Worm (Caenorhabditis elegans): Measurements from ENCODE around the gene gst-13.

Gene gst-13

ce11 chrII:9213055-9213708, 18.1 kb upstream of the gst-13 start, which contains the start of gene znfx-1 (continued):
- no peak for TF ChIP-seq rpc-1 (optimal IDR thresholded peaks at IDR 0.05)
- peak; percentile 0 for TF ChIP-seq rpc-1 (tag; optimal IDR thresholded peaks at IDR 0.05)
- peak; percentile 34 for TF ChIP-seq unc-130 (GFP tag; optimal IDR thresholded peaks at IDR 0.05)
- no peak for TF ChIP-seq akir-1 (GFP tag; optimal IDR thresholded peaks at IDR 0.05)
- TF ChIP-seq mel-28 (tag; optimal IDR thresholded peaks at IDR 0.05; ENCODE audit: borderline replicate concordance) = no peak

ce11 chrII:9222969-9223368, 8.3 kb upstream of the gst-13 start, which contains the start of gene ZK1067.3:
TSS of gene ZK1067.3 (plus strand) at chrII:9223269.
- no peak for TF ChIP-seq unc-62 (GFP tag; optimal IDR thresholded peaks at IDR 0.05)
- no peak for TF ChIP-seq lin-35 (GFP tag; optimal IDR thresholded peaks at IDR 0.05)

- peak; percentile 89 for TF ChIP-seq zfh-2 (GFP tag; conservative IDR thresholded peaks at IDR 0.05)
- TF ChIP-seq ztf-6 (GFP tag; IDR thresholded peaks at IDR 0.05) = no peak
- peak; percentile 54; the same call in 1 of the 2 replicates for TF ChIP-seq egrh-3 (GFP tag; IDR thresholded peaks at IDR 0.05)
Observed at ce11 chrII:9227134-9227533, 4.1 kb upstream of the gst-13 start, which contains the start of gene abu-14. TSS of gene abu-14 (minus strand) at chrII:9227214.

ce11 chrII:9232493-9232892, 1.2 kb downstream of the gst-13 start:
- TF ChIP-seq ztf-18 (tag; optimal IDR thresholded peaks at IDR 0.05) = no peak
- no peak for TF ChIP-seq snpc-4 (GFP tag; optimal IDR thresholded peaks at IDR 0.05)
- TF ChIP-seq snpc-4 (tag; optimal IDR thresholded peaks at IDR 0.05) = no peak
- no peak for TF ChIP-seq F22D6.2 (tag; optimal IDR thresholded peaks at IDR 0.05)
- TF ChIP-seq ZK185.1 (tag; optimal IDR thresholded peaks at IDR 0.05; ENCODE audit: poor library complexity, severe bottlenecking) = no peak
- no peak for TF ChIP-seq B0336.3 (GFP tag; IDR thresholded peaks at IDR 0.05)
- TF ChIP-seq somi-1 (GFP tag; optimal IDR thresholded peaks at IDR 0.05) = no peak
- no peak for TF ChIP-seq ets-4 (GFP tag; optimal IDR thresholded peaks at IDR 0.05)
- no peak for TF ChIP-seq T07F8.4 (tag; optimal IDR thresholded peaks at IDR 0.05)
- TF ChIP-seq ztf-25 (GFP tag; IDR thresholded peaks at IDR 0.05) = no peak
- TF ChIP-seq snpc-3.4 (tag; optimal IDR thresholded peaks at IDR 0.05) = no peak
- no peak for TF ChIP-seq mel-28 (tag; optimal IDR thresholded peaks at IDR 0.05; ENCODE audit: borderline replicate concordance)
- no peak for TF ChIP-seq madf-10 (tag; optimal IDR thresholded peaks at IDR 0.05)
- TF ChIP-seq Y79H2A.3 (GFP tag; conservative IDR thresholded peaks at IDR 0.05) = no peak
- no peak for TF ChIP-seq let-526 (GFP tag; IDR thresholded peaks at IDR 0.05)
- TF ChIP-seq egrh-3 (GFP tag; IDR thresholded peaks at IDR 0.05) = no peak

ce11 chrII:9232923-9233322, 1.7 kb downstream of the gst-13 start, which contains the start of gene T26C5.2:
TSS of gene T26C5.2 (plus strand) at chrII:9233223.
- TF ChIP-seq hlh-26 (GFP tag; conservative IDR thresholded peaks at IDR 0.05) (no peak), aptf-2 (GFP tag; conservative IDR thresholded peaks at IDR 0.05) (no peak), K12H6.12 (tag; optimal IDR thresholded peaks at IDR 0.05) (no peak), let-526 (GFP tag; IDR thresholded peaks at IDR 0.05) (no peak), B0035.1 (tag; optimal IDR thresholded peaks at IDR 0.05) (no peak), F22D6.2 (tag; optimal IDR thresholded peaks at IDR 0.05) (no peak), fkh-3 (tag; optimal IDR thresholded peaks at IDR 0.05) (no peak), tbp1 (GFP tag; optimal IDR thresholded peaks at IDR 0.05) (no peak), die-1 (tag; optimal IDR thresholded peaks at IDR 0.05) (no peak), mes-4 (tag; optimal IDR thresholded peaks at IDR 0.05) (no peak), let-607 (tag; optimal IDR thresholded peaks at IDR 0.05) (no peak), ceh-58 (GFP tag; IDR thresholded peaks at IDR 0.05) (no peak), efl-1 (GFP tag; optimal IDR thresholded peaks at IDR 0.05) (no peak), xnd-1 (tag; optimal IDR thresholded peaks at IDR 0.05) (no peak), zfh-2 (GFP tag; conservative IDR thresholded peaks at IDR 0.05) (no peak), F33H1.4 (GFP tag; IDR thresholded peaks at IDR 0.05) (no peak)

Data from whole organism, young adult.